Worm (Caenorhabditis elegans): Measurements from ENCODE around the gene ZK970.8.

- no peak for TF ChIP-seq ceh-79 (tag; optimal IDR thresholded peaks at IDR 0.05)
- TF ChIP-seq unc-130 (GFP tag; optimal IDR thresholded peaks at IDR 0.05), result no peak
- TF ChIP-seq lsl-1 (GFP tag; optimal IDR thresholded peaks at IDR 0.05), result no peak
- no peak for TF ChIP-seq madf-3 (GFP tag; IDR thresholded peaks at IDR 0.05)
- TF ChIP-seq unc-62 (GFP tag; optimal IDR thresholded peaks at IDR 0.05), result no peak
- TF ChIP-seq B0336.3 (GFP tag; IDR thresholded peaks at IDR 0.05), result no peak
- TF ChIP-seq T07F8.4 (tag; optimal IDR thresholded peaks at IDR 0.05), result no peak
- no peak for TF ChIP-seq lin-35 (GFP tag; optimal IDR thresholded peaks at IDR 0.05)
- TF ChIP-seq ekl-4 (GFP tag; IDR thresholded peaks at IDR 0.05), result no peak
- TF ChIP-seq sdz-38 (tag; optimal IDR thresholded peaks at IDR 0.05), result no peak
- no peak for TF ChIP-seq zim-3 (tag; optimal IDR thresholded peaks at IDR 0.05)
- TF ChIP-seq nfya-1 (tag; optimal IDR thresholded peaks at IDR 0.05; ENCODE audit: borderline replicate concordance, insufficient read depth), result no peak
Measured at ce11 chrII:10351963-10352362, 42.5 kb downstream of the ZK970.8 start, which contains the start of gene C07E3.8.
